2 worm cellular contexts compared by ENCODE assay signal in the genomic region with DNA sequence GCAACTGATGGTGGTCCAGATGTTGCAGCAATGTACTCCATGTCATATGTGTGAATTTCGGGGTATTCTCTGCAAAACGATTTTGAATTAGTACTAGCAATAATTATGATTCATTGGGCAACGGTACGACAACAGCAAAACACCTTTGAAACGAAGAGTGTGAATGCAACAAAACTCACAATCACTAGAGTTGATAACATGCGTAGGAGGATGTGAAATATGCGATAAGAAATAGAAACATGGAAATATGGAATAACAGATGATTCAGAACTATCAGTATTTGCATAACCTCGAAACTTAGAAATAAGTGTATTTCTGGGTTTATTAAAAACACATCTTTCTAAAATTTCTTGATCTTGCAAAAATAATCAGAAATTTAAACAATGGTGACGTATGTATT.
TF ChIP-seq lines count a peak whose summit lies in the region.

No protein-coding gene starts in this region.

TF ChIP-seq in whole organism, L1 larva, 84 proteins besides CTCF, POLR2A, EP300 and RAD21 (continued from another document):
- TF ChIP-seq pqm-1 (tag; optimal IDR thresholded peaks at IDR 0.05; lab: Kevin White, UChicago): peak; percentile 12

TF ChIP-seq in whole organism, L4 larva, 104 proteins besides CTCF, POLR2A, EP300 and RAD21 (continued from another document):
- peak; percentile 59 for TF ChIP-seq pqm-1 (tag; optimal IDR thresholded peaks at IDR 0.05; lab: Kevin White, UChicago)
- peak; percentile 78 for TF ChIP-seq nhr-28 (tag; optimal IDR thresholded peaks at IDR 0.05; lab: Kevin White, UChicago)
TF ChIP-seq in whole organism, L4 larva: peak in this region for 4.
